Fruit fly (Drosophila melanogaster) whole organism, prepupa: ENCODE measurements around the gene Art4.

Experiments
- Blimp-1 ChIP-seq: fragments of 200-800 bp; sonication (Bioruptor generic); optimal IDR thresholded peaks from 3 replicates; lab custom pipeline; 2017; ENCODE audit warnings: missing biosample characterization, missing genetic modification characterization, mild to moderate bottlenecking, moderate library complexity, missing genetic modification reagents
- CG10631 ChIP-seq: fragments of 200-800 bp; sonication (Bioruptor generic); optimal IDR thresholded peaks from 2 replicates; lab custom pipeline; 2016; ENCODE audit warnings: missing biosample characterization, missing genetic modification characterization
- CG10669 ChIP-seq: fragments of 200-800 bp; sonication (Bioruptor generic); optimal IDR thresholded peaks from 3 replicates; lab custom pipeline; 2018; ENCODE audit warnings: missing biosample characterization, mild to moderate bottlenecking, missing genetic modification characterization, moderate library complexity
- CG11294 ChIP-seq: fragments of 200-800 bp; sonication (Bioruptor generic); IDR thresholded peaks from 2 replicates; pipeline ENCODE4 v1.3.6; 2022; ENCODE audit warnings: missing biosample characterization, missing genetic modification characterization
- CG11762 ChIP-seq: fragments of 200-800 bp; sonication (Bioruptor generic); optimal IDR thresholded peaks from 3 replicates; lab custom pipeline; 2016; ENCODE audit warnings: missing biosample characterization, missing genetic modification characterization; ENCODE audit not compliant: insufficient read depth
- CG15336 ChIP-seq: fragments of 200-800 bp; sonication (Bioruptor generic); IDR thresholded peaks from 2 replicates; pipeline ENCODE4 v1.3.6; 2022; ENCODE audit warnings: missing biosample characterization, missing genetic modification characterization
- CG1621 ChIP-seq: fragments of 200-800 bp; sonication (Bioruptor generic); optimal IDR thresholded peaks from 3 replicates; lab custom pipeline; 2018; ENCODE audit warnings: missing biosample characterization, mild to moderate bottlenecking, missing genetic modification characterization
- CG16779 ChIP-seq: fragments of 200-800 bp; sonication (Bioruptor generic); optimal IDR thresholded peaks from 3 replicates; lab custom pipeline; 2017; ENCODE audit warnings: missing biosample characterization, mild to moderate bottlenecking, missing genetic modification characterization
- CG3032 ChIP-seq: fragments of 200-800 bp; optimal IDR thresholded peaks from 2 replicates; lab custom pipeline; 2019; ENCODE audit warnings: missing biosample characterization, mild to moderate bottlenecking, missing genetic modification characterization, moderate library complexity
- CG31627 ChIP-seq: fragments of 200-800 bp; sonication (Bioruptor generic); optimal IDR thresholded peaks from 3 replicates; lab custom pipeline; 2016; ENCODE audit warnings: missing biosample characterization, missing genetic modification characterization
- CG32006 ChIP-seq: fragments of 200-800 bp; sonication (Bioruptor generic); optimal IDR thresholded peaks from 3 replicates; lab custom pipeline; 2017; ENCODE audit warnings: missing biosample characterization, mild to moderate bottlenecking, missing genetic modification characterization
- CG34406 ChIP-seq: fragments of 200-800 bp; sonication (Bioruptor generic); optimal IDR thresholded peaks from 3 replicates; lab custom pipeline; 2016; ENCODE audit warnings: missing biosample characterization, missing genetic modification characterization
- CG3919 ChIP-seq: fragments of 200-800 bp; sonication (Bioruptor generic); optimal IDR thresholded peaks from 3 replicates; lab custom pipeline; 2016; ENCODE audit warnings: missing biosample characterization, missing genetic modification characterization
- CG6163 ChIP-seq: fragments of 200-800 bp; sonication (Bioruptor generic); IDR thresholded peaks from 3 replicates; pipeline ENCODE4 v1.3.6; 2022; ENCODE audit warnings: missing biosample characterization, missing genetic modification characterization
- CG6792 ChIP-seq: fragments of 200-800 bp; sonication (Bioruptor generic); optimal IDR thresholded peaks from 3 replicates; lab custom pipeline; 2016; ENCODE audit warnings: missing biosample characterization, missing genetic modification characterization
- CG6808 ChIP-seq: fragments of 200-800 bp; sonication (Bioruptor generic); optimal IDR thresholded peaks from 3 replicates; lab custom pipeline; 2017; ENCODE audit warnings: missing biosample characterization, missing genetic modification characterization, mild to moderate bottlenecking, moderate library complexity, missing genetic modification reagents
- CG7368 ChIP-seq: fragments of 200-800 bp; sonication (Bioruptor generic); optimal IDR thresholded peaks from 3 replicates; lab custom pipeline; 2016; ENCODE audit warnings: missing biosample characterization, missing genetic modification characterization
- CG8119 ChIP-seq: fragments of 200-800 bp; sonication (Bioruptor generic); IDR thresholded peaks from 3 replicates; pipeline ENCODE4 v1.3.6; 2022; ENCODE audit warnings: missing biosample characterization, missing genetic modification characterization
- CG8319 ChIP-seq: fragments of 200-800 bp; sonication (Bioruptor generic); optimal IDR thresholded peaks from 3 replicates; lab custom pipeline; 2016; ENCODE audit warnings: missing biosample characterization, missing genetic modification characterization
- CG8632 ChIP-seq: fragments of 200-800 bp; sonication (Bioruptor generic); optimal IDR thresholded peaks from 3 replicates; lab custom pipeline; 2016; ENCODE audit warnings: missing biosample characterization, missing genetic modification characterization
- Eip78C ChIP-seq: fragments of 200-800 bp; sonication (Bioruptor generic); peaks from one replicate; lab custom pipeline; 2016; ENCODE audit warnings: missing biosample characterization, missing genetic modification characterization
- Eip93F ChIP-seq: fragments of 200-800 bp; sonication (Bioruptor generic); optimal IDR thresholded peaks from 2 replicates; lab custom pipeline; 2016; ENCODE audit warnings: missing biosample characterization, mild to moderate bottlenecking, missing genetic modification characterization
- Ets21C ChIP-seq: fragments of 200-800 bp; sonication (Bioruptor generic); optimal IDR thresholded peaks from 3 replicates; lab custom pipeline; 2016; ENCODE audit warnings: missing biosample characterization, missing genetic modification characterization
- Ets96B ChIP-seq: fragments of 200-800 bp; optimal IDR thresholded peaks from 2 replicates; lab custom pipeline; 2019; ENCODE audit warnings: missing biosample characterization, mild to moderate bottlenecking, missing genetic modification characterization, moderate library complexity
- Gug ChIP-seq: fragments of 200-800 bp; sonication (Bioruptor generic); IDR thresholded peaks from 2 replicates; pipeline ENCODE4 v1.3.6; 2022; ENCODE audit warnings: missing biosample characterization, missing genetic modification characterization
- Hr38 ChIP-seq: sonication (Bioruptor generic); optimal IDR thresholded peaks from 2 replicates; lab custom pipeline; 2016; ENCODE audit warnings: missing biosample characterization, missing genetic modification characterization
- Hr39 ChIP-seq: fragments of 200-800 bp; sonication (Bioruptor generic); optimal IDR thresholded peaks from 2 replicates; lab custom pipeline; 2016; ENCODE audit warnings: missing biosample characterization, missing genetic modification characterization
- Hr4 ChIP-seq: fragments of 200-800 bp; sonication (Bioruptor generic); optimal IDR thresholded peaks from 3 replicates; lab custom pipeline; 2016; ENCODE audit warnings: missing biosample characterization, missing genetic modification characterization
- Lpt ChIP-seq: fragments of 200-800 bp; sonication (Bioruptor generic); optimal IDR thresholded peaks from 3 replicates; lab custom pipeline; 2016; ENCODE audit warnings: missing biosample characterization, missing genetic modification characterization
- Met ChIP-seq: fragments of 200-800 bp; sonication (Bioruptor generic); optimal IDR thresholded peaks from 3 replicates; lab custom pipeline; 2016; ENCODE audit warnings: missing biosample characterization, missing genetic modification characterization
- OdsH ChIP-seq: fragments of 200-800 bp; sonication (Bioruptor generic); optimal IDR thresholded peaks from 3 replicates; lab custom pipeline; 2016; ENCODE audit warnings: missing biosample characterization, missing genetic modification characterization
- Smox ChIP-seq: fragments of 200-800 bp; sonication (Bioruptor generic); optimal IDR thresholded peaks from 3 replicates; lab custom pipeline; 2016; ENCODE audit warnings: missing biosample characterization, missing genetic modification characterization
- Sox102F ChIP-seq: fragments of 200-800 bp; sonication (Bioruptor generic); optimal IDR thresholded peaks from 2 replicates; lab custom pipeline; 2016; ENCODE audit warnings: missing biosample characterization, mild to moderate bottlenecking, missing genetic modification characterization
- Sox15 ChIP-seq: fragments of 200-800 bp; sonication (Bioruptor generic); optimal IDR thresholded peaks from 3 replicates; lab custom pipeline; 2016; ENCODE audit warnings: missing biosample characterization, missing genetic modification characterization
- achi ChIP-seq: fragments of 200-800 bp; sonication (Bioruptor generic); optimal IDR thresholded peaks from 3 replicates; lab custom pipeline; 2016; ENCODE audit warnings: missing biosample characterization, missing genetic modification characterization
- acj6 ChIP-seq: fragments of 200-800 bp; sonication (Bioruptor generic); optimal IDR thresholded peaks from 3 replicates; lab custom pipeline; 2016; ENCODE audit warnings: missing biosample characterization, missing genetic modification characterization
- cyc ChIP-seq: fragments of 200-800 bp; sonication (Bioruptor generic); optimal IDR thresholded peaks from 3 replicates; lab custom pipeline; 2016; ENCODE audit warnings: missing biosample characterization, missing genetic modification characterization
- dac ChIP-seq: fragments of 200-800 bp; sonication (Bioruptor generic); optimal IDR thresholded peaks from 2 replicates; lab custom pipeline; 2017; ENCODE audit warnings: missing biosample characterization, mild to moderate bottlenecking, missing genetic modification characterization
- dsx ChIP-seq: fragments of 200-800 bp; optimal IDR thresholded peaks from 3 replicates; lab custom pipeline; 2019; ENCODE audit warnings: missing biosample characterization, mild to moderate bottlenecking, missing genetic modification characterization, moderate library complexity; ENCODE audit not compliant: poor library complexity, severe bottlenecking
- eg ChIP-seq: fragments of 200-800 bp; sonication (Bioruptor generic); IDR thresholded peaks from 3 replicates; pipeline ENCODE4 v1.3.6; 2022; ENCODE audit warnings: missing biosample characterization, missing genetic modification characterization
- esn ChIP-seq: fragments of 200-800 bp; sonication (Bioruptor generic); optimal IDR thresholded peaks from 2 replicates; lab custom pipeline; 2016; ENCODE audit warnings: missing biosample characterization, mild to moderate bottlenecking, missing genetic modification characterization, moderate library complexity
- fd59A ChIP-seq: fragments of 200-800 bp; sonication (Bioruptor generic); optimal IDR thresholded peaks from 2 replicates; lab custom pipeline; 2017; ENCODE audit warnings: missing biosample characterization, mild to moderate bottlenecking, missing genetic modification characterization, missing genetic modification reagents
- fd85E ChIP-seq: fragments of 200-800 bp; sonication (Bioruptor generic); optimal IDR thresholded peaks from 3 replicates; lab custom pipeline; 2016; ENCODE audit warnings: missing biosample characterization, missing genetic modification characterization
- fkh ChIP-seq: fragments of 200-800 bp; sonication (Bioruptor generic); optimal IDR thresholded peaks from 3 replicates; lab custom pipeline; 2017; ENCODE audit warnings: missing biosample characterization, mild to moderate bottlenecking, missing genetic modification characterization, moderate library complexity
- lz ChIP-seq: fragments of 200-800 bp; sonication (Bioruptor generic); optimal IDR thresholded peaks from 3 replicates; lab custom pipeline; 2016; ENCODE audit warnings: missing biosample characterization, missing genetic modification characterization
- net ChIP-seq: fragments of 200-800 bp; sonication (Bioruptor generic); optimal IDR thresholded peaks from 3 replicates; lab custom pipeline; 2016; ENCODE audit warnings: missing biosample characterization, missing genetic modification characterization
- pdm3 ChIP-seq: fragments of 200-800 bp; sonication (Bioruptor generic); optimal IDR thresholded peaks from 3 replicates; lab custom pipeline; 2016; ENCODE audit warnings: missing biosample characterization, missing genetic modification characterization
- salr ChIP-seq, 2 experiments: fragments of 200-800 bp; sonication (Bioruptor generic); optimal IDR thresholded peaks; 3 replicates each; lab custom pipeline; 2016 to 2018; ENCODE audit warnings: missing biosample characterization in 2 of 2, missing genetic modification characterization in 2 of 2, mild to moderate bottlenecking in 1 of 2
- spab ChIP-seq: fragments of 200-800 bp; sonication (Bioruptor generic); optimal IDR thresholded peaks from 2 replicates; lab custom pipeline; 2017; ENCODE audit warnings: missing biosample characterization, mild to moderate bottlenecking, missing genetic modification characterization, missing genetic modification reagents
- topi ChIP-seq: fragments of 200-800 bp; sonication (Bioruptor generic); optimal IDR thresholded peaks from 3 replicates; lab custom pipeline; 2016; ENCODE audit warnings: missing biosample characterization, missing genetic modification characterization
- vri ChIP-seq: fragments of 200-800 bp; sonication (Bioruptor generic); optimal IDR thresholded peaks from 3 replicates; lab custom pipeline; 2016; ENCODE audit warnings: missing biosample characterization, mild to moderate bottlenecking, missing genetic modification characterization

Art4 gene

DNA sequence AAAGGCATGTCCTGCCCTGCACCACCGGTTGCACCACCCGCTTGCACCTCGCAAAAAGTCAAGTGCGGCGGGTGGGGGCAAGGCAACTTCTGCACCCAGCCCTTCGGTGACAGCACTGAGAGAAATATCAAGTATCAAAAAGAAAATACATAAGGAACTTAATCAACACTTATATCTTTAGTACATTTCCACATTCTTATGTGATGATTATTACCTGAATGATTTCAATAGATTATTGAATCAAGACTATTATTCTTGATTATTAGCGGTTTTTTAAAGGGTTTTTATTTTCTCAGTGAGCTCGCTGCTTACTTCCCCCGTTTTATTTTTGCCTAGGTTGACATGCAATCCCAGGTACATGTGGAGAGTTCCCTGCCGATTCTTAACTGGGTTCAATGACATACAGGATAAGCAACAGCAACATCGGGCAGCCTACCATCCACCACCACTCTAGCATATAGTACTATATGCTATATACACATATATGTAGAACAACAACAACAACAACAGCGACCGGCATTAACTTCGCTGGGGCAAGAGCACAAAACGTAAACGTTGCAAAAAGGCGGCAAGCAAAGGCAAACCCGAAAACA, 19.7 kb downstream of the Art4 start:
- TF ChIP-seq fd59A: peak; percentile 80
- peak; percentile 81 for TF ChIP-seq CG6808
- TF ChIP-seq CG32006 (GFP tag; lab: Kevin White, UChicago): peak; percentile 58
- peak; percentile 6 for TF ChIP-seq Smox
- no peak for TF ChIP-seq fkh (GFP tag; lab: Kevin White, UChicago)
- TF ChIP-seq Sox102F (GFP tag; lab: Kevin White, UChicago): peak; percentile 19
- peak; percentile 71; the same call in 2 of the 3 replicates for TF ChIP-seq CG6163 (GFP tag; lab: Robert Waterston, UW)
- peak; percentile 51; the same call in 1 of the 2 replicates for TF ChIP-seq CG15336
- no peak for TF ChIP-seq vri (GFP tag; lab: Kevin White, UChicago)
- TF ChIP-seq esn (GFP tag; lab: Kevin White, UChicago): peak; percentile 36
- TF ChIP-seq spab (GFP tag; lab: Kevin White, UChicago): peak; percentile 88
- TF ChIP-seq CG8119 (GFP tag; lab: Robert Waterston, UW): peak; percentile 68
- TF ChIP-seq Ets21C (GFP tag; lab: Kevin White, UChicago): no peak
- peak; percentile 29 for TF ChIP-seq lz (GFP tag; lab: Kevin White, UChicago)
- TF ChIP-seq net: peak; percentile 53
- no peak for TF ChIP-seq CG11294
- TF ChIP-seq eg: 0 out of 3 replicates have a peak, but pooled peaks have one; percentile 36
- no peak for TF ChIP-seq Eip93F (GFP tag; lab: Kevin White, UChicago)
- peak; percentile 91 for TF ChIP-seq CG3032 (tag; lab: Kevin White, UChicago)
- peak; percentile 64 for TF ChIP-seq OdsH (GFP tag; lab: Kevin White, UChicago)
- TF ChIP-seq achi: peak; percentile 67
- peak; percentile 41 for TF ChIP-seq CG34406
- TF ChIP-seq CG1621 (tag; lab: Kevin White, UChicago): peak; percentile 81
- peak; percentile 51 for TF ChIP-seq Gug
- peak; percentile 26 for TF ChIP-seq cyc (GFP tag; lab: Kevin White, UChicago)
- peak; percentile 44 for TF ChIP-seq Hr4 (GFP tag; lab: Kevin White, UChicago)
- TF ChIP-seq pdm3 (GFP tag; lab: Kevin White, UChicago): peak; percentile 65
- TF ChIP-seq CG10631 (GFP tag; lab: Kevin White, UChicago): peak; percentile 80
- no peak for TF ChIP-seq Blimp-1
- TF ChIP-seq CG10669 (GFP tag; lab: Kevin White, UChicago): peak; percentile 88
- peak; percentile 29 for TF ChIP-seq Lpt
- peak; percentile 78 for TF ChIP-seq CG3919
- TF ChIP-seq Hr38 (GFP tag; lab: Kevin White, UChicago): no peak
- TF ChIP-seq Hr39 (GFP tag; lab: Kevin White, UChicago): no peak
- TF ChIP-seq Met (GFP tag; lab: Kevin White, UChicago): peak; percentile 34
- TF ChIP-seq CG8632 (GFP tag; lab: Kevin White, UChicago): peak; percentile 53
- no peak for TF ChIP-seq CG31627
- TF ChIP-seq Ets96B (tag; lab: Kevin White, UChicago): peak; percentile 90
- TF ChIP-seq dsx (GFP tag; lab: Kevin White, UChicago): peak; percentile 85
- TF ChIP-seq acj6 (GFP tag; lab: Kevin White, UChicago): peak; percentile 51
- peak; percentile 51 for TF ChIP-seq CG11762 (GFP tag; lab: Kevin White, UChicago)
- peak; percentile 47 for TF ChIP-seq CG8319 (GFP tag; lab: Kevin White, UChicago)
- peak; percentile 93 for TF ChIP-seq Eip78C (GFP tag; lab: Kevin White, UChicago)
- peak; percentile 40 for TF ChIP-seq CG16779 (tag; lab: Kevin White, UChicago)
- TF ChIP-seq Sox15: peak; percentile 19
- peak; percentile 28 for TF ChIP-seq CG7368 (GFP tag; lab: Kevin White, UChicago)
- no peak for TF ChIP-seq dac
- TF ChIP-seq salr (GFP tag; optimal IDR thresholded peaks at IDR 0.05; lab: Kevin White, UChicago): peak; percentile 53 to 68
- TF ChIP-seq fd85E (GFP tag; lab: Kevin White, UChicago): no peak
- TF ChIP-seq CG6792 (GFP tag; lab: Kevin White, UChicago): peak; percentile 67
- TF ChIP-seq topi (GFP tag; lab: Kevin White, UChicago): peak; percentile 38
